Fruit fly (Drosophila melanogaster): ENCODE data around the gene nAChRbeta3.

DNA sequence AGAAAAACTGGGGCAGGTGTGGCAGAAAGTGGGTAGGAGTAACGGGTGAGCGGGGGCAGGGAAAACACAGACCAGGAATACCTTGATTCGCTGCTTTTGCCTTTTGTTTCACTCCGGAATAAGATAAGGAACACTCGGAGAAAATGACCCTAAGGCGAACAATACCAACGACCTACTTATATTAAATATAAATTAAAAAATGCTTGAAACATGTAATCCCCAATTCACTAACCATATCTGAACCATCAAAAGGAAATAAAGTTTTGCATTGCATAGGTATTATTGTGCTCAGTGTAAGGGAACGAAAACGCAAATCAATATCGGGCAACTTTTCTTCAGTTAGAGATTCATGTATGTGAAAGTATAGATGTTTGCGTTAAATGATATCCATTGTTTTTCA, 32.9 kb upstream of the nAChRbeta3 start:
- TF ChIP-seq CG8478 (optimal IDR thresholded peaks at IDR 0.05): no peak
- TF ChIP-seq CTCF (optimal IDR thresholded peaks at IDR 0.05): no peak

All from S2 (cell line).